Worm (Caenorhabditis elegans) whole organism, midembryonic: ENCODE results near the gene glb-22.

Source experiments
- T22C8.4 ChIP-seq: fragments of 200-800 bp; sonication (Bioruptor generic); IDR thresholded peaks from 2 replicates; pipeline ENCODE4 v1.3.6; 2022; ENCODE audit warnings: missing genetic modification characterization, missing compliant biosample characterization
- cog-1 ChIP-seq: sonication (generic microtip); optimal IDR thresholded peaks from 2 replicates; lab custom pipeline; 2016; ENCODE audit warnings: missing genetic modification characterization, missing compliant biosample characterization
- flt-1 ChIP-seq: fragments of 200-800 bp; sonication (Bioruptor generic); IDR thresholded peaks from 2 replicates; pipeline ENCODE4 v1.3.6; 2022; ENCODE audit warnings: missing genetic modification characterization, missing compliant biosample characterization
- klf-2 ChIP-seq: fragments of 200-800 bp; sonication (Bioruptor generic); conservative IDR thresholded peaks from 2 replicates; pipeline ENCODE4 v1.3.6; 2022; ENCODE audit warnings: missing genetic modification reagents, missing genetic modification characterization, missing compliant biosample characterization
- med-1 ChIP-seq: sonication (generic microtip); optimal IDR thresholded peaks from 2 replicates; lab custom pipeline; 2017; ENCODE audit warnings: missing genetic modification characterization, mild to moderate bottlenecking, missing compliant biosample characterization, antibody characterized with exemption, missing genetic modification reagents; ENCODE audit not compliant: insufficient read depth
- ztf-23 ChIP-seq: fragments of 200-800 bp; sonication (Bioruptor generic); IDR thresholded peaks from 2 replicates; pipeline ENCODE4 v1.3.6; 2022; ENCODE audit warnings: missing genetic modification reagents, missing genetic modification characterization, missing compliant biosample characterization

- TF ChIP-seq T22C8.4 (GFP tag; lab: Robert Waterston, UW) (no peak), klf-2 (GFP tag; lab: Robert Waterston, UW) (no peak), flt-1 (GFP tag; lab: Robert Waterston, UW) (no peak), ztf-23 (no peak), med-1 (GFP tag; lab: Kevin White, UChicago) (no peak), cog-1 (tag; lab: Kevin White, UChicago) (no peak)
Measured at ce11 chrV:14650631-14651030, 50.6 kb downstream of the glb-22 start.
